Fruit fly (Drosophila melanogaster): ENCODE results near the gene CG10300.

DNA sequence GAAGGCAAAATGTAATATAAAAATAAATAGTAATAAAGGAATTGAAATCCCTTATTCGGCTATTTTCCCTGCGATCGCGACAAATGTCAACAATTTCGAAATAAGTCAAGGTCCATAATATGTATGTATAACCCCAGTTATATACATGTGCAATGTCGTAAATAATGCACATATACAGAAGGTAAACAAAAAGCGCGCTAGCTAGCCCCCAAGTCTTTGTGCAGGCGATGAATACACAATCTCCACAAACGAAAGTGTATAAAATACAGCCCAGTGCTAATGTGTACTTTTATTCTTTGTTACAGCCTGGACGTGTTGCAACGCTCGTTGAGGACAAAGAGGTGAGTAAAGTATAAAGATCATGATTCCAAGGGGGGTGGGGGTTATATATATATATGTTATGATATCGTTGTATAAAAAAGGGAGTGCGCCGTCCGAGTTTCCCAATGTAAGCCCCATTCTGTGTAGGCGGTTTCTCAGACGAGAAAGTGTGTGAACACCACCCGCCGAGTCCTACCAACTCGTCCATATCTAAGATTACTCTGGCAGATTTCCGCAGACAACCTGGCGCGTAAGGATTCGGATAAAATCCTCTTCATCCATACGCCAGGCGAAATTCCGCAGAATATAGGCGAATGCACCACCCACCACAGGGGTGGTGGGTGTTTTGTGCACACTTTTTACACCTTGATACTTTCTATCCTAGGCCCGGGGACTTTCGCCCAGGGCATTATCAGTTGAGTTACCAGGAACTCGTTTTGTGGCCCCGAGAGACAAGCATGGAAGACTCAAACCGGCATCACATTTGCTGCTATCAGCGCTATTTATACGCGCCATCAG, 18.5 kb downstream of the CG10300 start:
- TF ChIP-seq h (optimal IDR thresholded peaks at IDR 0.05) = no peak
- TF ChIP-seq Sin3A (optimal IDR thresholded peaks at IDR 0.05) = no peak
